Worm (Caenorhabditis elegans) whole organism, L3 larva: ENCODE data around the gene eif-3.D.

Source experiments
- ZK546.5 ChIP-seq: sonication (generic microtip); optimal IDR thresholded peaks from 2 replicates; lab custom pipeline; 2017; ENCODE audit warnings: missing biosample characterization, missing genetic modification characterization
- ama-1 ChIP-seq: fragments of 150-350 bp; optimal IDR thresholded peaks from 2 replicates; lab custom pipeline; 2018
- ceh-9 ChIP-seq: sonication (generic microtip); optimal IDR thresholded peaks from 2 replicates; lab custom pipeline; 2018; ENCODE audit warnings: missing biosample characterization, missing genetic modification characterization
- egl-27 ChIP-seq: sonication (generic microtip); optimal IDR thresholded peaks from 4 replicates; lab custom pipeline; 2017; ENCODE audit warnings: missing biosample characterization, missing genetic modification reagents, missing genetic modification characterization
- elt-2 ChIP-seq: sonication (generic microtip); optimal IDR thresholded peaks from 2 replicates; lab custom pipeline; 2016; ENCODE audit warnings: missing genetic modification reagents, mild to moderate bottlenecking, missing genetic modification characterization, missing compliant biosample characterization
- elt-3 ChIP-seq, 3 experiments: fragments of 150-350 bp in 1 of 3; sonication (generic microtip) in 2 of 3; optimal IDR thresholded peaks; 2 replicates in 2 of 3; 4 replicates in 1 of 3; lab custom pipeline; 2014 to 2017; ENCODE audit warnings: missing biosample characterization in 3 of 3, missing genetic modification characterization in 3 of 3
- fkh-10 ChIP-seq: sonication (generic microtip); optimal IDR thresholded peaks from 2 replicates; lab custom pipeline; 2017; ENCODE audit warnings: missing biosample characterization, missing genetic modification reagents, missing genetic modification characterization
- fos-1 ChIP-seq: fragments of 150-350 bp; optimal IDR thresholded peaks from 2 replicates; lab custom pipeline; 2014; ENCODE audit warnings: missing biosample characterization, missing genetic modification characterization
- mdl-1 ChIP-seq: fragments of 150-350 bp; optimal IDR thresholded peaks from 2 replicates; lab custom pipeline; 2014; ENCODE audit warnings: missing biosample characterization, missing genetic modification characterization
- nhr-11 ChIP-seq: fragments of 150-350 bp; optimal IDR thresholded peaks from 2 replicates; lab custom pipeline; 2014; ENCODE audit warnings: missing biosample characterization, missing genetic modification characterization
- nhr-12 ChIP-seq: fragments of 150-350 bp; optimal IDR thresholded peaks from 2 replicates; lab custom pipeline; 2014; ENCODE audit warnings: missing biosample characterization, missing genetic modification characterization
- nhr-76 ChIP-seq: fragments of 150-350 bp; sonication (generic microtip); optimal IDR thresholded peaks from 5 replicates; lab custom pipeline; 2014; ENCODE audit warnings: missing biosample characterization, missing genetic modification characterization
- pqm-1 ChIP-seq: fragments of 150-350 bp; optimal IDR thresholded peaks from 2 replicates; lab custom pipeline; 2017; ENCODE audit warnings: missing biosample characterization, missing genetic modification characterization, inconsistent platforms
- skn-1 ChIP-seq: fragments of 150-350 bp; optimal IDR thresholded peaks from 2 replicates; lab custom pipeline; 2014; ENCODE audit warnings: missing biosample characterization, missing genetic modification characterization

- TF ChIP-seq elt-2 = peak; percentile 4
- no peak for TF ChIP-seq fos-1
- TF ChIP-seq fkh-10 (GFP tag; lab: Kevin White, UChicago) = no peak
- TF ChIP-seq egl-27 (tag; lab: Kevin White, UChicago) = no peak
- TF ChIP-seq ZK546.5 = no peak
- TF ChIP-seq ama-1 (lab: Kevin White, UChicago) = no peak
- no peak for TF ChIP-seq nhr-12 (tag; lab: Kevin White, UChicago)
- TF ChIP-seq nhr-76 = no peak
- no peak for TF ChIP-seq pqm-1
- no peak for TF ChIP-seq skn-1 (tag; lab: Kevin White, UChicago)
- TF ChIP-seq nhr-11 (tag; lab: Kevin White, UChicago) = no peak
- TF ChIP-seq ceh-9 (tag; lab: Kevin White, UChicago) = no peak
- no peak for TF ChIP-seq mdl-1
- TF ChIP-seq elt-3 (tag; optimal IDR thresholded peaks at IDR 0.05; lab: Kevin White, UChicago) = peak; percentile 77 to 99 (median 96)
These were observed 15.5 kb upstream of the eif-3.D start for ce11 chrIII:8986872-8987271.
